Worm (Caenorhabditis elegans) whole organism, midembryonic: ENCODE measurements around the gene col-158.

ENCODE experiments used
- cog-1 ChIP-seq: sonication (generic microtip); optimal IDR thresholded peaks from 2 replicates; lab custom pipeline; 2016; ENCODE audit warnings: missing genetic modification characterization, missing compliant biosample characterization
- klf-2 ChIP-seq: fragments of 200-800 bp; sonication (Bioruptor generic); conservative IDR thresholded peaks from 2 replicates; pipeline ENCODE4 v1.3.6; 2022; ENCODE audit warnings: missing genetic modification reagents, missing genetic modification characterization, missing compliant biosample characterization
- med-1 ChIP-seq: sonication (generic microtip); optimal IDR thresholded peaks from 2 replicates; lab custom pipeline; 2017; ENCODE audit warnings: missing genetic modification characterization, mild to moderate bottlenecking, missing compliant biosample characterization, antibody characterized with exemption, missing genetic modification reagents; ENCODE audit not compliant: insufficient read depth
- ref-1 ChIP-seq: fragments of 200-800 bp; sonication (Bioruptor generic); conservative IDR thresholded peaks from 2 replicates; pipeline ENCODE4 v1.3.6; 2022; ENCODE audit warnings: missing genetic modification reagents, missing genetic modification characterization, missing compliant biosample characterization
- tab-1 ChIP-seq: fragments of 200-800 bp; sonication (Bioruptor generic); IDR thresholded peaks from 2 replicates; pipeline ENCODE4 v1.3.6; 2022; ENCODE audit warnings: missing genetic modification characterization, missing compliant biosample characterization
- ztf-23 ChIP-seq: fragments of 200-800 bp; sonication (Bioruptor generic); IDR thresholded peaks from 2 replicates; pipeline ENCODE4 v1.3.6; 2022; ENCODE audit warnings: missing genetic modification reagents, missing genetic modification characterization, missing compliant biosample characterization

DNA sequence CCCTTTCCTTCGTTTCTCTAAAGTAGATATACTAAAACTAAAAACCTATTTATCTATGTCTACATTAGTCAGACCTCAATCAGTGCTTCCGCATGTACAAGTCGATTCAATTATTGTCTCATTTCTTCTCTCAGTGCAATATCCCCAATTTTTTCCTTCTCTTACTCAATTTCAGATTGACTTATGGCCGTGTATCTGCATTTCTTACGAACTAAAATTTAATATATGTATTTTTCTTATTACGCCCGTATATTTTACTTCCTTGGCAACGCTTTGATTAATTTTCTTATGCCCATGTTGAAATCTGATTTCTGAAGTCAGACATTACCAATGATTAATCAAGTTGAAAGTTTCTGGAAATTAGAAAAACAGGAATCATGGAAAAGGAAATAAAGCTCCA, 25.5 kb downstream of the col-158 start:
- TF ChIP-seq ref-1 (GFP tag; lab: Robert Waterston, UW) (no peak), ztf-23 (GFP tag; lab: Robert Waterston, UW) (no peak), med-1 (no peak), cog-1 (tag; lab: Kevin White, UChicago) (no peak), tab-1 (GFP tag; lab: Robert Waterston, UW) (no peak), klf-2 (GFP tag; lab: Robert Waterston, UW) (no peak)
